Fruit fly (Drosophila melanogaster) S2 (cell line): ENCODE results near the gene yip7.

Experiments used
- CG8478 ChIP-seq: fragments of >200 bp; optimal IDR thresholded peaks from 2 replicates; lab custom pipeline; 2018
- CTCF ChIP-seq, 2 experiments: fragments of >200 bp; optimal IDR thresholded peaks; 2 replicates each; lab custom pipeline; 2018

yip7 gene

DNA sequence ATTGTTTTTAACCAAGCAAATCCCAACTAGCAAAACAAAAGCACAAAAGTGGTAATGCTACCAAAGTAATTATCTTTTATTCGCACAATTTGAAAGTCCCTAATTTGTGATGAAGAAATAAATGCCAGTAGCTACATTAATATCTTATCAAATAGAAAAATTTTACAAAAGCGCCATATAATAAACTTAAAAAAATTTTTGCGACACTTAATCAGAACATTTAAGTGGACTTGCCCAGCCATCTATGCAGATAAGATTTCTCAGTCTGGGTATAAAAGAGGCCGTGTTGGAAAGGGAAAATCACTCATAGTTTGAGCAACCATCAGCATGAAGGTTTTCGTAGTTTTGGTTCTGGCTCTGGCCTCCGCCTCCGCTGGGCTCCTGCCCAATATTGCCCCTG lies at the start of gene yip7:
Gene yip7 (plus strand): TSS at position 301 of the 400 bp plus-strand sequence.
- TF ChIP-seq CTCF (optimal IDR thresholded peaks at IDR 0.05; lab: Kevin White, UChicago) = no peak
- TF ChIP-seq CG8478 = no peak

DNA sequence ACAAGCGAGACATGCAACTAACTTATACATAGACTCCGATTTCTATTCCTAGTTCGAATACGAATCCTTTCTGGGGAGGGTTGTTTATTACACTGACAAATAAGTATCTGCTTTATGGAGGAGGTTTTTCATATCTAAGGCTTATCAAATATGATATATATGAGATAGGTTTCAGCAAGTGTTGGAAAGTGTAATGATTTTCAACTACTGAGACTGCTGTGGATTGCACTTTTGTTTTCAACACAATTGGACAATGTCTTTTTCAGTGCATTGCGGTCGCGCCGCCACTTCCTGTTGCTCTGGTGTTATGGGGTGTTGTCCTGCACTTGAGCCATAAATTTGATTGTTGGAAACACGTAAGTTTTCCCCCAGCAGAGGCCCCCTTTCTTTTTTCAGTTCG lies 47.4 kb upstream of the yip7 start:
- TF ChIP-seq CG8478 (no peak), CTCF (optimal IDR thresholded peaks at IDR 0.05; lab: Kevin White, UChicago) (no peak)

DNA sequence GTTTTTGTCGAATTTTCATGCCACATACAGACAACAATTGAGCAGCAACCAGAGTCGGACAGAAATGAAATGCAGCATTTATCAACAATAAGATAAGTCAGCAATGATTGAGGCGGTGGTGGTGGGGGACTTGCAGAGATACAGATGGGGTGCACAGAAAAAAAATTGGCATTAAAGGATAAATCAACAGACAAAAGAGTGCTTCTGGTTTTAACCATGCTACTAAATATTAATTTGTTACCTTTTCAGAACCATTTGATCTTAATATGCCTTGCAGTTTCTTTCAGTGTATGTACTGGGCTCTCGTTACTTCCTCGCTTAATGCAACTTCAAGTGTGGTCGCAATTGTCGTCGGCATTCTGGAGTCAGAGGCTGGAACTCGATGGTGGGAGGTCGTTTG lies 46.3 kb upstream of the yip7 start:
- no peak for TF ChIP-seq CTCF (optimal IDR thresholded peaks at IDR 0.05; lab: Kevin White, UChicago)
- no peak for TF ChIP-seq CG8478

DNA sequence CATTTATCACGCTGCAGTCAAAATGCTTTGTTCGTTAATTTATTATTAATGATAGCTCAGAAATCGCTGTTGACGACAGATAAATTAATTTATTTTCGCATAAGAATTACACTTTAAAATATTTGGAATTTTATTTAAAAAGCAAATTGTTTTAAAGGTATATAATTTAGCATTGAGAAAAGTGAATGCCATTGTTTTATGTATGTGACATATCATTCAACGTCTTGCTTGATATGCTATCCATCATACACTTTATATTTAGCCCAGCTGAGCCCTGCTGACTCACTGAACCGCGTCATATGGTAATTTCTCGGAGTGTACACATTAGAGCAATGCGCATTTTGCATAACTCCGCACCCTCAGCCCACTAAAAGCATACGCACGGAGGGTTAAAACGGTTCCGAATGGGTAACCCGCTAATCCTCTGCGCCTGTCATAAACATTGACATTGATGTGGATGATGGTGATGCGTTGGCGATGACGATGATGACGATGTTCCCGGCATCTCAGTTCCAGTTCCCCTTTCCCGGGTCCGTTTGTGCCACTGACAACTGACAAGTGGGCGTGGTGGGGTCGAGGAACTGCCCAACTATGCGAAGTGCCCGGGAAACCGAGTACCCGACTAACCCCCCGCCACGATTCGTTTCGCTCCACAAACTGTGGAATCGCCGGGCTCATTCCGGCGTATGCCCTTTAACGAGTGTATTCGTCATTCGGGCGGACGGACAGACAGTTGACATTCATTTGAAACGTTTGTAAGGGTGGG lies 45.4 kb upstream of the yip7 start:
- TF ChIP-seq CG8478 = no peak
- TF ChIP-seq CTCF (optimal IDR thresholded peaks at IDR 0.05; lab: Kevin White, UChicago) = no peak

DNA sequence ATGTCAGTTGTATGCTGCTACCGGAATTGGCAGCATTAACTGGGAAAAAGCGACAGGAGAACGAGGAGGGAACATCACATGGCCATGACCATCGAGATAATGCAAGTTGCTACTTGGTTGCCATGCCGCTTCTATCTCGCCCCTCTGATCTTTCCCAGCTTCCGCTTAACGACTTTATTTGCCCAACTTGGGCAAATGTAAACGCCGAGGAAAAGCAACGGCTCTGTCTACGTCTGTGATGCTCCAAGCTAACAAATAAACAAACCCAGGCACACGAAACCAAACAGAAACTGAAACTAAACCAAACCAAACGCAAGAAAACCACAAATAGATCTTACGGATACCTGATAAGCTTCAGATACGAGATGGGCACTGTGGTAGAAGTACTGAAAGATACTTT lies 42.8 kb upstream of the yip7 start:
- no peak for TF ChIP-seq CTCF (optimal IDR thresholded peaks at IDR 0.05; lab: Kevin White, UChicago)
- no peak for TF ChIP-seq CG8478

DNA sequence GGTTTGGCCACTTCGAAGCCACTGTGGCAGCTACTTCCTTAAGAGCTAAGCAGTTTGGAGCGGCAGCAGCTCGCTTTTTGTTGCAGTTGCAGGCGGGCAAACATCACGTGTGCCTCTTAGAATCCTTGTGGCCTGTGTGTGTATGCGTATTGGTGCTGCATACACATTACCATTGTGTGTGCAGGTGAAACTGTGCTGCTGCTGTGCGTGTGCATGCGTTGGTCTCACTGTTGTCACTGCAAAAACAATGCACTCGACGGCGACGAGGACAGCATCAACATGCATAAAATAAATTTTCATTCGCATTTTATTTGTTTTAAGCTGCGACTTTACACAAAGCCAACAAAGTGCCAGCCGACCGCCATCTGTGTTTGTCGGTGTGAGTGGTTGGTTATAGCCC lies 42.1 kb upstream of the yip7 start:
- TF ChIP-seq CG8478 (no peak), CTCF (optimal IDR thresholded peaks at IDR 0.05; lab: Kevin White, UChicago) (no peak)

DNA sequence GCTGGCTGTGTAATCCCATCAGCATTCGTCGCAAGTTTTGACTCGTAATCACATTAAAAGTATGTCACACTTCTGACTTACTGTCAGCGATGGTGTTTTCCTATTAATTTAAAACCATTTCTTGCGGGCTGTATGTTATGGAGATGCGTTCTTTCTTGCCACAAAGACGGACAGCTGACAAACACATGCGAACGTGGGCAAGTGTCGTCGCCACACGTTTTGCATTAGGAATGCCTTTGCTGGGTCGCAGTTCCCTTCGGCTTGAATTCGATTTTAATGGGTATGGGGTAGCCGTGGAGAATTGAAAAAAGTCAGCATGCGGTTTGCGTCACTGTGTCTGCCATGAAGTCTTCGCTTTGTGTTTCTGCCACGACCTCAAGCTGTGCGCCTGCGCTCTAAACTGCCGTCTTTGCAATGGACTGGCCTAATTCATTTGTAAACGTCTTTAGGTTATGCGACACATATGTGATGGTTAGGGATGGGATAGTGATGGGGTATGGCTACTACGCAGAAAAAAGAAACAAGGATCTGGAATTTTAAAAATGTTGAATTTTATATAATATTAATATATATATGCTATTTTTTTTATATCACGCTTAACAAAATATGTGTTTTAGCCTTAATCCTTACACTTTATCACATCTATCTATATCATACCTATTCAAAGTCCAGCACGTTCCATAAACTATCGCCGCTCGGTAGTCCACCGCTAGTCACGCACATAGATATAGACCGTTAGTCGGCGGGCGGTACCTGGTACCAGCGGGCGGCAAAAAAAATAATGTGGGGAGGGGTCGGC lies 41.1 kb upstream of the yip7 start:
- TF ChIP-seq CG8478 = no peak
- TF ChIP-seq CTCF (optimal IDR thresholded peaks at IDR 0.05; lab: Kevin White, UChicago) = no peak

DNA sequence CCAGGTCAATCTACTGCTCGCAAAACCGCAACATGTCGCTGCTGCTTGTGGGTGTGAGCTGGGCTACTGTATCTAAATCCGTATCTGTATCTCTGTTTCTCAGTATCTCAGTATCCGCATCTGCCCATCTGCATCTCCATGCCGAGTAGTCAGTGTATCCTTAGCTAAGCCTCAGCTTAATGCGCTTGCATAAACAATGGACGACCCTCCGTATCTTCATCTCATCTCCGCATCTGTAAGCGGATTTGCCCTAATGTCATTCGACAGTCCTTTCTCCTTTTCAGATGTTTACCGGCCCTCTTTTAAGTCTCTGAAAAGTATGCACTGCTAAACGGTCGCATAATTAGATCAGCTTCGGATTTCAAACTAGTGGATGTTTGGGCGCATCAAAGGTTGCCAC lies 38.5 kb upstream of the yip7 start:
- TF ChIP-seq CG8478 (no peak), CTCF (optimal IDR thresholded peaks at IDR 0.05; lab: Kevin White, UChicago) (no peak)

DNA sequence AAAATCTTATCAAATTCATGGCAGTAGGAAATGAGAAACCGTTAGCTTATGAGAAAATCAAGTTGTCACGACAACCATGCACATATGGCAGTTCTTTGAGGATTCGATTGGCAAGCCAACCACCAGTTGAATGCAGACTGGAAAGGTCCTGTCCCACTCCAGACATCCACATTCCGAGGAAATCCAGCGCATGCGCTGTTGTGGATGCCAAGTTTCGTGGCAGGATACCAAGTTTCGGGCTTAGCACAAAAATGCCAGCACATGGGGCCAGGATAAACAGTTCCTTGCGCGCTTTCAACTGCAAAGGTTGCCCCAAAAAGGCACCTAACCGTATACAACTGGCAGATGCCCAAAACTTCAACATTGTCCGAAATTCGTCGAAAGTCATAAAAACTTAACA lies 38.1 kb upstream of the yip7 start, which contains the start of gene PVRAP:
Gene PVRAP (plus strand): TSS at position 273 of the 400 bp plus-strand sequence.
- no peak for TF ChIP-seq CG8478
- TF ChIP-seq CTCF (optimal IDR thresholded peaks at IDR 0.05; lab: Kevin White, UChicago) = no peak

DNA sequence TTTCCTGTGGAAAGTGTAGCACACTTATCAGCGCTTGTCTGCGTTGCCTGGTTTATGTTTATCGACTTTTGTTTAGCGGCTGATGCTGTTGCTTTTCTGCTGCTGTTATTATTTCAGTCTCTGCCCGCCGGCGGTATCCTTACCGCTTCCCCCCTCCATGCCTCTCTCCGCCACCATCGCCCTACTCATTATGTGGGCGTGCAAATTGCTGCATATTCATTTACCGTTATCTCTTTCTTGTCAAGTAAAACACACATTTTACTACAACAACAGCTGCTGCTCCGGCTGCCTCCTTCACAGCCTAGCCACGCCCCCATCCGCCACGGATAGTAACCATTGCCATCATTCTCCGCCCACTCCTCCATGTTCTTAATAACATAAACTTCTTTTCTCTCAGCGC lies 35.1 kb upstream of the yip7 start:
- TF ChIP-seq CG8478 (no peak), CTCF (optimal IDR thresholded peaks at IDR 0.05; lab: Kevin White, UChicago) (no peak)

DNA sequence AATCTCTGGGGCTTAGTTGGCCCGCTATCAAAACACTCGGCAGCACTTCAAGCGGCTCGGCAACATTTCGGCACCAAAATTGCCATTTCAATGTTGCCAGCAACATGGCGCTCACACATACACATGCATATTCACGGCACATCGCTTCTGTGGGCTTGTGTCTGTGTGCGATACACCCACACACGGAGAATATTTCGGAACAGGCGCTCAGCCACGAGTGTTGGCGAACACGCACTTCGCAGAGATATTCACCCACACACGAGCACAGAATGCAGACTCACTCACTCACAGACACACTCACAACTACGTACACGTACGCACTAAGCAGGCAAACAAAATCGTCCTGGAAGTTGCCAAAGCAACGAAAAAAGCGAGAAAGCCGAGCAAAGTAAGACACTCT lies 34.1 kb upstream of the yip7 start:
- no peak for TF ChIP-seq CG8478
- no peak for TF ChIP-seq CTCF (optimal IDR thresholded peaks at IDR 0.05; lab: Kevin White, UChicago)

DNA sequence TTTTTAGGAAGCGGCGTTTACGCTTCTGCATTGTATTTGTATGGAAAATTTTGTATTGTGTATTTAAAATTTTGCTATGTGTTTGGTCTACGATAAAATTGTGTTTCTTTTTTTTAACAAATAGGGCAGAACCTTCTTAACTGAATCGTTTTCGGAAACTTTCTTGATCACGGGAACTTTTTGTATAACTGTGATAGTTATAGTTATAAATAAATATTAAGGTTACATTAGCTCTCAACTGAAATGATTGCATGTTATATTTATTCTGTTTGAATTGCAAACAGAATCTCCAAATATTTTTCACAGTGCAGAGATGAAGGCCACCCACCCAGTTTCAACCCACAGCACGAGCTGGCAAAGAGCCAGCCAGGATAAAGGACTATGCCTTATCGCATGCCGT lies 24.1 kb upstream of the yip7 start, which contains the start of gene alphaKap4:
Gene alphaKap4 (minus strand): TSS at position 101 of the 400 bp plus-strand sequence.
- TF ChIP-seq CG8478 (no peak), CTCF (optimal IDR thresholded peaks at IDR 0.05; lab: Kevin White, UChicago) (no peak)

DNA sequence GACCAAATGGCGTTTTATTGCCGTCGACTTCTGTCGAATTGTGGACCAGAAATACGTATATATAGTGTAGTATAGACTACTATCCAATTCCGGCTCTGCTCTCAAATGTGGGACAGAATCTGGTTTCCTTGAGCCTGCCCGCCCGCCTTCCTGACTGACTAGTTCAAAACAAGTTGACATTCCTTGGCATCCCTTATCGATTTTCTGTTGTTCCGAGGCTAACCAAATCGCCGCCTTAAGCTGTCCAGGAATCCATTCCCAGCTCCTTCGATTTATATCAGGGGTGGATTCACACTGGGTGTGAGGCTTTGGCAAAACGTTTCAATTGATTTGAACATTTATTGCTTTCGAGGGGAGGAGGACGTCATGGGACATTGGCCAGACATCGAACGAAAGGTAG lies 22.1 kb upstream of the yip7 start:
- TF ChIP-seq CTCF (optimal IDR thresholded peaks at IDR 0.05; lab: Kevin White, UChicago) (no peak), CG8478 (no peak)

DNA sequence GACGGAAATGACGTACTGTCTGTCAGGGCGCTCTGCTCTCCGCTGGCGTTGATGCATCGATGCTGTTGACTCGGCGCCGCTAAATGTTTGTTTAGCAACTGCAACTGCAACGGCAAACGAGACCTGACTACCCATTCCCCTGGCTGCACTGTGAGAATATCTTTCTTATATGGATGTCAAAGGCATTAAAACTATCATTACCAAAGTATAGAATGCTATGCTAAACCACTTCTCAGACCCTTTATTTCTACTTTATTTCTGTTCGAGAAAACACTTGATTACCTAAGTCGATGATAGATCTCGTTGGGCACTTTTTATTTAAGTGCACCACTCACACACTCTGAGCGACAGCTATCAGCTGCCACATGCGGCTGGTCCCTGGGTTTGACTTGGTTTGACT lies 12.9 kb upstream of the yip7 start:
- no peak for TF ChIP-seq CTCF (optimal IDR thresholded peaks at IDR 0.05; lab: Kevin White, UChicago)
- no peak for TF ChIP-seq CG8478

DNA sequence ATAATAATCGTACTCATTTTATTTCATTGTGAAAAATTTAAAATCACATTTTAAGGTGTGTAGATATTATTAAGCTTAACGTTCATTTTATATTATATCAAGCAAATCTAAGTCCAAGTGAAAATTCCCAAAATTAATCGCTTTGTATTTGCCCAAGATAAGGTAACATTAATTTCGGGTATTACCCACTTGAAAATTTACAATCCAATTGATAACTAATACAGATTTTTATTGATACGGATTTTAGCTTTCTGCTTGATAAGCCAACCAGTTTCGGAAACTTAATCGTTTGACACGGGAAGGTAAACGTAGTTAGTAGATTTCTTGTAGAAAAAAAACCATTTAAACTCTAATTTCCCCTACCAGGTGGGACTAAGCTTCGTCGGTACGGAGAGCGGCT lies 2.0 kb upstream of the yip7 start:
- no peak for TF ChIP-seq CG8478
- TF ChIP-seq CTCF (optimal IDR thresholded peaks at IDR 0.05; lab: Kevin White, UChicago) = no peak

DNA sequence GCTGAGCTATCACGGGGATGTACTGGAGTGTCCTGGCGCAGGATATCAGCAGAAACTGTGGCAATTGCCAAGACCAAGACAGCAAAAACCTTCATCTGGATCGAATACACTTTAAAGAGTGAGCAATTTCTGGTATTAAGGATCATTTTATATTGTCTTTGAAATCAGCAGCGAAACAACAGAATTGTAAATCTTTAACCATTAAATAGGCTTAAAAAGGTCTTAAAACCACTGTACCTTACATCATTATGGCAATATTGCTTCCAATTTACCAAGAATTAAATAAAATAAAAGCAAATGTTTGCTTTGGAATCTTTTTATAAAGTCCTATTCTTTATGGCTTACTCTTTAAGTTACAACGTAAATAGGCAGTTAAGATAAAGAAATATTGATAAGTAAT lies 505 bp upstream of the yip7 start, which contains the start of gene CG10477:
Gene CG10477 (minus strand): TSS at position 101 of the 400 bp plus-strand sequence.
- no peak for TF ChIP-seq CG8478
- no peak for TF ChIP-seq CTCF (optimal IDR thresholded peaks at IDR 0.05; lab: Kevin White, UChicago)
